Worm (Caenorhabditis elegans) whole organism, L4 larva: ENCODE data around the gene try-12.

Source experiments
- D1046.2 ChIP-seq: fragments of 200-800 bp; sonication (Bioruptor generic); IDR thresholded peaks from 2 replicates; pipeline ENCODE4 v1.3.6; 2022; ENCODE audit warnings: missing genetic modification characterization, missing compliant biosample characterization
- F10B5.3 ChIP-seq: sonication (generic microtip); optimal IDR thresholded peaks from 2 replicates; lab custom pipeline; 2016; ENCODE audit warnings: mild to moderate bottlenecking, missing genetic modification characterization, missing compliant biosample characterization
- F37D6.2 ChIP-seq: sonication (generic microtip); optimal IDR thresholded peaks from 2 replicates; lab custom pipeline; 2016; ENCODE audit warnings: mild to moderate bottlenecking, missing genetic modification characterization, missing compliant biosample characterization
- F49E8.2 ChIP-seq: sonication (generic microtip); optimal IDR thresholded peaks from 2 replicates; lab custom pipeline; 2016; ENCODE audit warnings: missing compliant biosample characterization, mild to moderate bottlenecking, missing genetic modification characterization, borderline replicate concordance
- T20F7.1 ChIP-seq: fragments of 200-800 bp; sonication (Bioruptor generic); optimal IDR thresholded peaks from 2 replicates; lab custom pipeline; 2018; ENCODE audit warnings: mild to moderate bottlenecking, missing genetic modification characterization, missing compliant biosample characterization
- Y105C5A.15 ChIP-seq: fragments of 200-800 bp; sonication (Bioruptor generic); IDR thresholded peaks from 2 replicates; pipeline ENCODE4 v1.3.6; 2022; ENCODE audit warnings: missing genetic modification characterization, missing compliant biosample characterization
- Y5F2A.4 ChIP-seq: fragments of 200-800 bp; sonication (Bioruptor generic); optimal IDR thresholded peaks from 2 replicates; lab custom pipeline; 2018; ENCODE audit warnings: mild to moderate bottlenecking, missing genetic modification characterization, missing compliant biosample characterization
- ZK337.2 ChIP-seq: fragments of 200-800 bp; sonication (Bioruptor generic); IDR thresholded peaks from 2 replicates; pipeline ENCODE4 v1.3.6; 2022; ENCODE audit warnings: missing genetic modification reagents, missing genetic modification characterization, missing compliant biosample characterization
- aha-1 ChIP-seq: fragments of 150-350 bp; peaks from one replicate; lab custom pipeline; 2014; ENCODE audit warnings: missing biosample characterization, missing genetic modification characterization
- aly-2 ChIP-seq: sonication (generic microtip); optimal IDR thresholded peaks from 2 replicates; lab custom pipeline; 2018; ENCODE audit warnings: missing biosample characterization, missing genetic modification characterization
- ceh-28 ChIP-seq: fragments of 150-350 bp; optimal IDR thresholded peaks from 2 replicates; lab custom pipeline; 2014; ENCODE audit warnings: missing biosample characterization, missing genetic modification reagents, missing genetic modification characterization
- ceh-82 ChIP-seq: sonication (generic microtip); optimal IDR thresholded peaks from 2 replicates; lab custom pipeline; 2017; ENCODE audit warnings: missing biosample characterization, missing genetic modification characterization
- ces-1 ChIP-seq: fragments of 150-350 bp; sonication (generic microtip); optimal IDR thresholded peaks from 4 replicates; lab custom pipeline; 2014; ENCODE audit warnings: missing biosample characterization, missing genetic modification reagents, missing genetic modification characterization
- ctbp-1 ChIP-seq: fragments of 200-800 bp; sonication (Bioruptor generic); IDR thresholded peaks from 2 replicates; pipeline ENCODE4 v1.3.6; 2022; ENCODE audit warnings: missing genetic modification reagents, missing genetic modification characterization, missing compliant biosample characterization
- daf-19 ChIP-seq: fragments of 200-800 bp; sonication (Bioruptor generic); conservative IDR thresholded peaks from 2 replicates; pipeline ENCODE4 v1.3.6; 2022; ENCODE audit warnings: missing genetic modification characterization, missing compliant biosample characterization
- daf-8 ChIP-seq: fragments of 200-800 bp; sonication (Bioruptor generic); IDR thresholded peaks from 2 replicates; pipeline ENCODE4 v1.3.6; 2022; ENCODE audit warnings: missing genetic modification characterization, missing compliant biosample characterization
- dmd-8 ChIP-seq: fragments of 200-800 bp; sonication (Bioruptor generic); IDR thresholded peaks from 2 replicates; pipeline ENCODE4 v1.3.6; 2022; ENCODE audit warnings: missing genetic modification characterization, missing compliant biosample characterization
- dmd-9 ChIP-seq: fragments of 200-800 bp; sonication (Bioruptor generic); IDR thresholded peaks from 2 replicates; pipeline ENCODE4 v1.3.6; 2022; ENCODE audit warnings: missing genetic modification reagents, missing genetic modification characterization, missing compliant biosample characterization
- egl-27 ChIP-seq: sonication (generic microtip); optimal IDR thresholded peaks from 3 replicates; lab custom pipeline; 2017; ENCODE audit warnings: missing biosample characterization, missing genetic modification reagents, missing genetic modification characterization
- egl-43 ChIP-seq: fragments of 200-800 bp; sonication (Bioruptor generic); IDR thresholded peaks from 2 replicates; pipeline ENCODE4 v1.3.6; 2022; ENCODE audit warnings: missing genetic modification reagents, missing genetic modification characterization, missing compliant biosample characterization
- gei-8 ChIP-seq: fragments of 200-800 bp; sonication (Bioruptor generic); optimal IDR thresholded peaks from 2 replicates; lab custom pipeline; 2018; ENCODE audit warnings: mild to moderate bottlenecking, missing genetic modification characterization, missing compliant biosample characterization
- hif-1 ChIP-seq, 2 experiments: sonication (generic microtip); optimal IDR thresholded peaks; 2 replicates each; lab custom pipeline; 2016 to 2017; ENCODE audit warnings: missing compliant biosample characterization in 2 of 2, missing genetic modification characterization in 2 of 2, missing genetic modification reagents in 2 of 2, missing genotype in 2 of 2, mild to moderate bottlenecking in 1 of 2
- hlh-30 ChIP-seq: sonication (generic microtip); optimal IDR thresholded peaks from 2 replicates; lab custom pipeline; 2017; ENCODE audit warnings: antibody characterized with exemption, mild to moderate bottlenecking, missing genetic modification characterization, missing compliant biosample characterization; ENCODE audit not compliant: insufficient read depth
- lin-13 ChIP-seq: fragments of 150-350 bp; optimal IDR thresholded peaks from 2 replicates; lab custom pipeline; 2014; ENCODE audit warnings: missing biosample characterization, missing genetic modification reagents, missing genetic modification characterization
- lin-15B ChIP-seq: fragments of 150-350 bp; sonication (generic microtip); optimal IDR thresholded peaks from 3 replicates; lab custom pipeline; 2014; ENCODE audit warnings: missing biosample characterization, missing genetic modification characterization
- lin-38 ChIP-seq: fragments of 200-800 bp; sonication (Bioruptor generic); IDR thresholded peaks from 2 replicates; pipeline ENCODE4 v1.3.6; 2022; ENCODE audit warnings: missing genetic modification reagents, missing genetic modification characterization, missing compliant biosample characterization
- lin-39 ChIP-seq: fragments of 150-350 bp; optimal IDR thresholded peaks from 2 replicates; lab custom pipeline; 2014; ENCODE audit warnings: missing biosample characterization, missing genetic modification reagents, missing genetic modification characterization
- lsy-2 ChIP-seq, 2 experiments: fragments of 150-350 bp in 1 of 2; sonication (generic microtip) in 1 of 2; optimal IDR thresholded peaks; 2 replicates each; lab custom pipeline; 2014 to 2017; ENCODE audit warnings: missing biosample characterization in 2 of 2, missing genetic modification characterization in 2 of 2
- madf-9 ChIP-seq: fragments of 200-800 bp; sonication (Bioruptor generic); conservative IDR thresholded peaks from 2 replicates; pipeline ENCODE4 v1.3.6; 2022; ENCODE audit warnings: missing genetic modification reagents, missing genetic modification characterization, missing compliant biosample characterization
- mes-2 ChIP-seq: sonication (generic microtip); optimal IDR thresholded peaks from 2 replicates; lab custom pipeline; 2016; ENCODE audit warnings: missing genotype, mild to moderate bottlenecking, missing genetic modification characterization, missing compliant biosample characterization; ENCODE audit not compliant: poor library complexity, severe bottlenecking
- mxl-2 ChIP-seq: fragments of 200-800 bp; sonication (Bioruptor generic); conservative IDR thresholded peaks from 2 replicates; pipeline ENCODE4 v1.3.6; 2022; ENCODE audit warnings: missing genetic modification reagents, missing genetic modification characterization, missing compliant biosample characterization
- nhr-102 ChIP-seq: sonication (generic microtip); optimal IDR thresholded peaks from 2 replicates; lab custom pipeline; 2016; ENCODE audit warnings: mild to moderate bottlenecking, missing genetic modification characterization, moderate library complexity, missing compliant biosample characterization
- nhr-111 ChIP-seq: fragments of 200-800 bp; sonication (Bioruptor generic); optimal IDR thresholded peaks from 2 replicates; lab custom pipeline; 2018; ENCODE audit warnings: mild to moderate bottlenecking, missing genetic modification characterization, missing compliant biosample characterization
- nhr-25 ChIP-seq: sonication (generic microtip); optimal IDR thresholded peaks from 2 replicates; lab custom pipeline; 2017; ENCODE audit warnings: missing genetic modification characterization, mild to moderate bottlenecking, missing compliant biosample characterization, antibody characterized with exemption, moderate library complexity, borderline replicate concordance; ENCODE audit not compliant: insufficient read depth
- nhr-77 ChIP-seq: fragments of 150-350 bp; optimal IDR thresholded peaks from 2 replicates; lab custom pipeline; 2014; ENCODE audit warnings: missing biosample characterization, missing genetic modification characterization
- pqm-1 ChIP-seq: sonication (generic microtip); optimal IDR thresholded peaks from 2 replicates; lab custom pipeline; 2017; ENCODE audit warnings: missing biosample characterization, missing genetic modification characterization
- saeg-2 ChIP-seq: fragments of 200-800 bp; sonication (Bioruptor generic); IDR thresholded peaks from 2 replicates; pipeline ENCODE4 v1.3.6; 2022; ENCODE audit warnings: missing genetic modification reagents, missing genetic modification characterization, missing compliant biosample characterization
- sdz-12 ChIP-seq: fragments of 200-800 bp; sonication (Bioruptor generic); optimal IDR thresholded peaks from 2 replicates; lab custom pipeline; 2018; ENCODE audit warnings: mild to moderate bottlenecking, missing genetic modification characterization, missing compliant biosample characterization
- set-16 ChIP-seq: fragments of 200-800 bp; sonication (Bioruptor generic); IDR thresholded peaks from 2 replicates; pipeline ENCODE4 v1.3.6; 2022; ENCODE audit warnings: missing genetic modification reagents, missing genetic modification characterization, missing compliant biosample characterization
- spr-1 ChIP-seq: sonication (generic microtip); optimal IDR thresholded peaks from 2 replicates; lab custom pipeline; 2016; ENCODE audit warnings: mild to moderate bottlenecking, missing genetic modification characterization, missing compliant biosample characterization
- spr-3 ChIP-seq: fragments of 200-800 bp; sonication (Bioruptor generic); optimal IDR thresholded peaks from 2 replicates; lab custom pipeline; 2018; ENCODE audit warnings: mild to moderate bottlenecking, missing genetic modification characterization, missing compliant biosample characterization
- tra-1 ChIP-seq: fragments of 200-800 bp; sonication (Bioruptor generic); IDR thresholded peaks from 2 replicates; pipeline ENCODE4 v1.3.6; 2022; ENCODE audit warnings: missing genetic modification reagents, missing genetic modification characterization, missing compliant biosample characterization
- unc-39 ChIP-seq: sonication (generic microtip); optimal IDR thresholded peaks from 2 replicates; lab custom pipeline; 2017; ENCODE audit warnings: missing biosample characterization, missing genetic modification characterization
- unc-62 ChIP-seq, 3 experiments: fragments of 150-350 bp in 1 of 3; sonication (generic microtip); optimal IDR thresholded peaks in 2 of 3; peaks in 1 of 3; 1 replicate in 1 of 3; 2 replicates in 2 of 3; lab custom pipeline; 2014 to 2017; ENCODE audit warnings: missing biosample characterization in 3 of 3, missing genetic modification characterization in 3 of 3, missing genetic modification reagents in 3 of 3, missing genotype in 1 of 3
- zfp-2 ChIP-seq: sonication (generic microtip); optimal IDR thresholded peaks from 2 replicates; lab custom pipeline; 2016; ENCODE audit warnings: mild to moderate bottlenecking, missing genetic modification characterization, missing compliant biosample characterization
- zip-11 ChIP-seq: fragments of 200-800 bp; sonication (Bioruptor generic); IDR thresholded peaks from 2 replicates; pipeline ENCODE4 v1.3.6; 2022; ENCODE audit warnings: missing genetic modification characterization, missing compliant biosample characterization
- zip-2 ChIP-seq: fragments of 150-350 bp; optimal IDR thresholded peaks from 2 replicates; lab custom pipeline; 2014; ENCODE audit warnings: missing biosample characterization, missing genetic modification characterization

Gene try-12

DNA sequence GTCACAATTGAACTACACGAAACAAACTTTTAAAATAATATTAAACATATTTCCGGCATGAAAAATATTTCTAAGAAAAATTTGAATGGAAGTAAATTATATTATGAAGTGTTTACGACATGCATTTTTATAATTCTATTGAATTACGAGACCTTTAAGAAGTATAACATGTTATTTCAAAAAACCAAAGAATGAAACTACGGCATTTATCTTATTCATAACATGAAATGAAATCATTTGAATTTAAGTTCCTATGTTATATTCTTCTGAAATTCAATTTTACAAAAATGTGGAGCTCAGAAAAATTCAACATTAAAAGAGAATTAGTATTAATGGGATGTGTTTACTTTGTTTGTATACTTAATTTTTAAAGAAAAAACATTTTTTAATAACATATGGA lies 18.1 kb upstream of the try-12 start, which contains the start of gene srw-71:
Gene srw-71 (minus strand): TSS at position 101 of the 400 bp plus-strand sequence.
- TF ChIP-seq zfp-2, result no peak
- TF ChIP-seq unc-62 (GFP tag; optimal IDR thresholded peaks at IDR 0.05 in 1 of 2; lab: Kevin White, UChicago), result no peak
- TF ChIP-seq unc-62 (tag; optimal IDR thresholded peaks at IDR 0.05; lab: Kevin White, UChicago), result no peak
- TF ChIP-seq F49E8.2 (tag; lab: Kevin White, UChicago), result no peak
- TF ChIP-seq F10B5.3 (tag; lab: Kevin White, UChicago), result no peak
- peak; percentile 11 for TF ChIP-seq aha-1 (tag; lab: Kevin White, UChicago)
- TF ChIP-seq spr-3 (GFP tag; lab: Kevin White, UChicago), result no peak
- TF ChIP-seq ZK337.2 (GFP tag; lab: Robert Waterston, UW), result no peak
- TF ChIP-seq, all 104 proteins: peak for 1

DNA sequence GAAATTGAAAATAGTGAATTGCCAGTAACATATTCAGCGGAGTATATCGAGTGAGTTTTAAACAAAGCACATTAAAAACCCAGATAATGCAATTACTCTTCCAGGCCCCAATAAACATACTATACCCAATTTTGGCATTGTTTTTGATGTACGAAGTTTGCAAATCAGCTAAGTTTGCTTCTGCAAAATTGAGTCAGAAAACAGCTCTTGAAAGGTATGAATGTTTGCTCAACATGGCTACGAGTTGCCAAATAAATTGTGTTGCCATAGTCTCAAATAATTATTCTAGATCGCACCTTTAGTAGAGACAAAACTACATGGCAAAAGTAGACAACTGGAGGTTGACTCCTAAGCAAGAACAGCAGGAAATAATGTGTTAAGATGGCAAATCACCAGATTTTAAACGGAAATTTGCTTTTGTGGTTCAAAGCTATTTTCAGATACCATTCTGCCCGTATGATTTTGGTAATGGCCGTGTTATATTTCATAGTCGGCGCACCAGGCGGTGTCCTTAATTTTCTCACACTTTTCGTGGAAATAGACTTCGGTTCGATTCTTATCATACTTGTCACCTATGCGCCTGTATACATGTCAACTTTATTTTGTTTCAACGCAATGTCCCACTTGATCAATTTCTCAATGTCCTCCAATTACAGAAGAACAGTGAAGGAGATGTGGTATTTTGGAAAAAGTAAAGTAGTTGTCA lies 16.6 kb upstream of the try-12 start:
- TF ChIP-seq mes-2 (tag; lab: Kevin White, UChicago), result peak; percentile 29
- TF ChIP-seq ZK337.2 (GFP tag; lab: Robert Waterston, UW), result no peak
- no peak for TF ChIP-seq ces-1 (GFP tag; lab: Kevin White, UChicago)
- TF ChIP-seq gei-8, result no peak
- no peak for TF ChIP-seq F37D6.2 (tag; lab: Kevin White, UChicago)
- TF ChIP-seq daf-19 (GFP tag; lab: Robert Waterston, UW), result no peak
- peak; percentile 87 for TF ChIP-seq sdz-12 (GFP tag; lab: Kevin White, UChicago)
- no peak for TF ChIP-seq aly-2 (tag; lab: Kevin White, UChicago)
- no peak for TF ChIP-seq dmd-9
- no peak for TF ChIP-seq D1046.2 (GFP tag; lab: Robert Waterston, UW)
- TF ChIP-seq lin-39, result no peak
- TF ChIP-seq lsy-2 (tag; optimal IDR thresholded peaks at IDR 0.05; lab: Kevin White, UChicago), result peak in 1 of 2 experiments; percentile 7
- TF ChIP-seq ceh-28 (tag; lab: Kevin White, UChicago), result no peak
- peak; percentile 29 for TF ChIP-seq Y5F2A.4
- no peak for TF ChIP-seq lin-15B
- peak; percentile 14; the same call in 1 of the 2 replicates for TF ChIP-seq egl-43
- TF ChIP-seq lin-38, result peak; percentile 47
- TF ChIP-seq spr-1 (tag; lab: Kevin White, UChicago), result peak; percentile 40
- TF ChIP-seq ctbp-1 (GFP tag; lab: Robert Waterston, UW), result no peak
- TF ChIP-seq nhr-77 (tag; lab: Kevin White, UChicago), result no peak
- TF ChIP-seq ceh-82 (tag; lab: Kevin White, UChicago), result no peak
- TF ChIP-seq nhr-102, result peak; percentile 68
- TF ChIP-seq dmd-8 (GFP tag; lab: Robert Waterston, UW), result no peak
- TF ChIP-seq Y105C5A.15 (GFP tag; lab: Robert Waterston, UW), result 0 out of 2 replicates have a peak, but pooled peaks have one; percentile 2
- TF ChIP-seq lin-13 (GFP tag; lab: Kevin White, UChicago), result no peak
- TF ChIP-seq nhr-25 (tag; lab: Kevin White, UChicago), result no peak
- TF ChIP-seq set-16 (GFP tag; lab: Robert Waterston, UW), result no peak
- TF ChIP-seq unc-39 (tag; lab: Kevin White, UChicago), result no peak
- TF ChIP-seq madf-9, result no peak
- TF ChIP-seq saeg-2 (GFP tag; lab: Robert Waterston, UW), result no peak
- no peak for TF ChIP-seq hlh-30
- peak; percentile 90 for TF ChIP-seq aha-1 (tag; lab: Kevin White, UChicago)
- TF ChIP-seq hif-1 (tag; optimal IDR thresholded peaks at IDR 0.05; lab: Kevin White, UChicago), result peak in 1 of 2 experiments; percentile 11
- TF ChIP-seq zip-11 (GFP tag; lab: Robert Waterston, UW), result no peak
- TF ChIP-seq pqm-1 (tag; lab: Kevin White, UChicago), result no peak
- no peak for TF ChIP-seq mxl-2 (GFP tag; lab: Robert Waterston, UW)
- no peak for TF ChIP-seq nhr-111 (GFP tag; lab: Kevin White, UChicago)
- no peak for TF ChIP-seq zip-2 (tag; lab: Kevin White, UChicago)
- peak; percentile 22 for TF ChIP-seq T20F7.1 (GFP tag; lab: Kevin White, UChicago)
- no peak for TF ChIP-seq egl-27 (tag; lab: Kevin White, UChicago)
- peak; percentile 62 for TF ChIP-seq tra-1
- 0 out of 2 replicates have a peak, but pooled peaks have one; percentile 50 for TF ChIP-seq daf-8 (GFP tag; lab: Robert Waterston, UW)
